Worm (Caenorhabditis elegans) whole organism, early embryonic: ENCODE measurements around the gene E02A10.4.

Experiments used
- B0310.2 ChIP-seq: sonication (generic microtip); optimal IDR thresholded peaks from 2 replicates; lab custom pipeline; 2016; ENCODE audit warnings: mild to moderate bottlenecking, missing genetic modification characterization, missing compliant biosample characterization
- F13C5.2 ChIP-seq: sonication (generic microtip); optimal IDR thresholded peaks from 2 replicates; lab custom pipeline; 2017; ENCODE audit warnings: mild to moderate bottlenecking, missing genetic modification characterization, inconsistent platforms, missing compliant biosample characterization
- aly-1 ChIP-seq: sonication (generic microtip); optimal IDR thresholded peaks from 2 replicates; lab custom pipeline; 2016; ENCODE audit warnings: missing genetic modification characterization, missing compliant biosample characterization
- ama-1 ChIP-seq: fragments of 150-350 bp; optimal IDR thresholded peaks from 2 replicates; lab custom pipeline; 2014
- ceh-13 ChIP-seq: fragments of 200-800 bp; sonication (Bioruptor generic); optimal IDR thresholded peaks from 2 replicates; lab custom pipeline; 2018; ENCODE audit warnings: mild to moderate bottlenecking, missing genetic modification characterization, missing compliant biosample characterization
- ceh-36 ChIP-seq: sonication (generic microtip); optimal IDR thresholded peaks from 2 replicates; lab custom pipeline; 2016; ENCODE audit warnings: missing genetic modification characterization, inconsistent platforms, missing compliant biosample characterization
- ets-7 ChIP-seq: sonication (generic microtip); optimal IDR thresholded peaks from 2 replicates; lab custom pipeline; 2016; ENCODE audit warnings: missing genotype, missing genetic modification characterization, missing compliant biosample characterization
- flt-1 ChIP-seq: fragments of 200-800 bp; sonication (Bioruptor generic); IDR thresholded peaks from 2 replicates; pipeline ENCODE4 v1.3.6; 2022; ENCODE audit warnings: missing genetic modification characterization, missing compliant biosample characterization
- hmbx-1 ChIP-seq: sonication (generic microtip); optimal IDR thresholded peaks from 2 replicates; lab custom pipeline; 2016; ENCODE audit warnings: mild to moderate bottlenecking, missing genetic modification characterization, missing compliant biosample characterization
- hmg-4 ChIP-seq: fragments of 200-800 bp; sonication (Bioruptor generic); optimal IDR thresholded peaks from 2 replicates; lab custom pipeline; 2018; ENCODE audit warnings: mild to moderate bottlenecking, missing genetic modification characterization, missing compliant biosample characterization
- hnd-1 ChIP-seq: sonication (generic microtip); optimal IDR thresholded peaks from 2 replicates; lab custom pipeline; 2016; ENCODE audit warnings: missing genetic modification characterization, missing compliant biosample characterization
- pes-1 ChIP-seq: fragments of 200-800 bp; sonication (Bioruptor generic); IDR thresholded peaks from 2 replicates; pipeline ENCODE4 v1.3.6; 2022; ENCODE audit warnings: missing genetic modification reagents, missing genetic modification characterization, missing compliant biosample characterization
- scrt-1 ChIP-seq: fragments of 200-800 bp; sonication (Bioruptor generic); IDR thresholded peaks from 2 replicates; pipeline ENCODE4 v1.3.6; 2022; ENCODE audit warnings: missing genetic modification characterization, missing compliant biosample characterization
- sea-1 ChIP-seq: fragments of 200-800 bp; sonication (Bioruptor generic); conservative IDR thresholded peaks from 2 replicates; pipeline ENCODE4 v1.3.6; 2022; ENCODE audit warnings: missing genetic modification characterization, missing compliant biosample characterization
- tbx-11 ChIP-seq: fragments of 200-800 bp; sonication (Bioruptor generic); IDR thresholded peaks from 2 replicates; pipeline ENCODE4 v1.3.6; 2022; ENCODE audit warnings: missing genetic modification characterization, missing compliant biosample characterization
- tbx-37 ChIP-seq: fragments of 200-800 bp; sonication (Bioruptor generic); conservative IDR thresholded peaks from 2 replicates; pipeline ENCODE4 v1.3.6; 2022; ENCODE audit warnings: missing genetic modification reagents, missing genetic modification characterization, missing compliant biosample characterization
- tra-4 ChIP-seq: sonication (generic microtip); optimal IDR thresholded peaks from 2 replicates; lab custom pipeline; 2017; ENCODE audit warnings: missing genetic modification characterization, missing compliant biosample characterization

Gene E02A10.4

DNA sequence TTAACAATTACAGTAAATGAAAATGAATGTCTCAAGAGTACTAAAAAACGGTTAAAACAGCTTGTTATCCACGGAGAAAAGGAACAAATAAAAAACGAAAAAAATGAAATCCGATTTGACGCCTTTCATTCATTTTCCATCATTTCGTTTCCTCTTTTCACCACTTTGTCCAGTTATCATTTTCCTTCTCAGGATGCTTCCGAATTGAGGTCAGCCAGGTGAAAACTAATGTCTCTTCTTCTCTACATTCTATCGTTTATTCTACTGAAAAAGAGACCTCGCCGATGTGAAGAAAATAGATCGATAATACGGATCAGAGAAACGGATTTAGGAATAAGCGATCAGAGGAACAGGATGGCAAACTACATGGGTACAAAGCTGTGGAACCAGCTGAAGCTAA is 41.6 kb downstream of the E02A10.4 start:
- no peak for TF ChIP-seq hmg-4
- no peak for TF ChIP-seq tbx-37 (GFP tag; lab: Robert Waterston, UW)
- TF ChIP-seq scrt-1 (GFP tag; lab: Robert Waterston, UW), result no peak
- TF ChIP-seq sea-1, result no peak
- no peak for TF ChIP-seq pes-1
- no peak for TF ChIP-seq ceh-36 (tag; lab: Kevin White, UChicago)
- no peak for TF ChIP-seq ets-7 (tag; lab: Kevin White, UChicago)

DNA sequence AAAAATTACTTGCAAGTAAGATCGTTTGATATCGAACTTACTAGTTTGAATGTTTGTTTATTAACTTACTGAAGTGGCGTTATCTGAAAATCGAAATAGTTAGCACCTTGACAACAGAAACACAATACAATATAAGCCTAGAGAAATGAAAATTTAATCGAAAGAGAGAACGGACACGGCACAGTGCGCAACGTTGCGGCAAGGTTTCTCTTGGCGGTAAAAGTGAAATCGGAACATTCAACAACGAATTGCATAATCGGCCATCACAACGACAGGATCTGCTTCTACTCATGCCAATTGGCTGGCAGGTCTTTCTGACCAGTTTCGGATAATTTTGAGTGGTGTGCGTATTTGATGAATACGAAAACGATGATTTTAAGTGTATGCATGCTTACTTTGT is 42.2 kb downstream of the E02A10.4 start, which contains the start of gene dyf-4:
Gene dyf-4, minus strand, starts transcription at position 213 of the 400 bp plus-strand sequence.
- no peak for TF ChIP-seq tra-4 (tag; lab: Kevin White, UChicago)
- no peak for TF ChIP-seq pes-1
- no peak for TF ChIP-seq sea-1
- no peak for TF ChIP-seq ets-7 (tag; lab: Kevin White, UChicago)
- TF ChIP-seq flt-1 (GFP tag; lab: Robert Waterston, UW), result no peak
- no peak for TF ChIP-seq ceh-36 (tag; lab: Kevin White, UChicago)
- no peak for TF ChIP-seq tbx-11
- TF ChIP-seq tbx-37 (GFP tag; lab: Robert Waterston, UW), result no peak
- no peak for TF ChIP-seq ceh-13
- TF ChIP-seq F13C5.2 (tag; lab: Kevin White, UChicago), result no peak
- no peak for TF ChIP-seq ama-1
- no peak for TF ChIP-seq scrt-1 (GFP tag; lab: Robert Waterston, UW)
- no peak for TF ChIP-seq hmbx-1 (tag; lab: Kevin White, UChicago)
- TF ChIP-seq aly-1 (tag; lab: Kevin White, UChicago), result no peak
- TF ChIP-seq hmg-4, result no peak
- TF ChIP-seq hnd-1 (tag; lab: Kevin White, UChicago), result no peak
- TF ChIP-seq B0310.2 (tag; lab: Kevin White, UChicago), result no peak

DNA sequence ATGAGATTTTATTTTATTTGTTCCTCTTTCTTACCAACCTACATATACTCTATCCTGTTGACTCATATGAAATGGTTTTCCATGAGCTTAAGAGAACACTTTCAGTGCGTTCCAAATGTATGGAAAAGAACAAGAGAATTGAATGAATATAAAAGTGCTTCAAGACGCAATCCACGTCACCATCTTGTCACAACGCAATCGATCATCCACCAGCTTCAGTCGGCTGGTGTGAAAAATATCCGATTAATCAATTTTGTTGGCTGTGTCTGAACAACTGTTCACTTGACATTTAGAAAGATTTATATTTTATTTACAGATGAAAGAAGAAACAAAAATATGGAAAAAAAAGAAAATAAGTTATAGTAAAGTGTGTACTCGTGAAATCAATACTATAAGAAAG is 44.4 kb downstream of the E02A10.4 start:
- no peak for TF ChIP-seq ama-1
- TF ChIP-seq tbx-11, result no peak
- no peak for TF ChIP-seq hnd-1 (tag; lab: Kevin White, UChicago)
- TF ChIP-seq scrt-1 (GFP tag; lab: Robert Waterston, UW), result no peak
- no peak for TF ChIP-seq hmbx-1 (tag; lab: Kevin White, UChicago)
- no peak for TF ChIP-seq B0310.2 (tag; lab: Kevin White, UChicago)
- no peak for TF ChIP-seq ceh-36 (tag; lab: Kevin White, UChicago)
- TF ChIP-seq pes-1, result no peak
- TF ChIP-seq ceh-13, result no peak
- TF ChIP-seq ets-7 (tag; lab: Kevin White, UChicago), result no peak
- TF ChIP-seq flt-1 (GFP tag; lab: Robert Waterston, UW), result no peak
- TF ChIP-seq sea-1, result no peak
- no peak for TF ChIP-seq tra-4 (tag; lab: Kevin White, UChicago)
- no peak for TF ChIP-seq F13C5.2 (tag; lab: Kevin White, UChicago)
- TF ChIP-seq hmg-4, result no peak
- no peak for TF ChIP-seq tbx-37 (GFP tag; lab: Robert Waterston, UW)
- TF ChIP-seq aly-1 (tag; lab: Kevin White, UChicago), result no peak

DNA sequence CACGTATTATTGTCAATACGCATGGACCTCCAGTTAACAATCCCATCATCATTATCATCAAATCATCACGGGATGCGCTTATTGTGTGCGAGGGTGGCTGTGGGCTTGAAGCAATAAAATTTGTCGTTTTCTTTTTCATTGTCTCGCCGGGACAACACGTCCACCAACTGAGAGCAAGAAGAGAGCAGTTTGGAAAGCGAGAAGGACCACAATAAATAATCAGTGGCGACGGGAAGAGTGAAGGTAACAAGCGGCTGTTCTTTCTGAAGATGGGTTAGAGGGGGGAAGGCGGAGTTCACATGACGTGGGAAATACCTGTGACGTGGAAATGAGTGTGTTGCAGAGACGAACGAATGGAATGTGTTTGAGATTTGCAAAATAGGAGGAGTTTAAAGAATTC is 49.0 kb downstream of the E02A10.4 start:
- TF ChIP-seq ceh-36 (tag; lab: Kevin White, UChicago) (no peak), aly-1 (tag; lab: Kevin White, UChicago) (no peak), tra-4 (tag; lab: Kevin White, UChicago) (no peak), sea-1 (no peak), flt-1 (GFP tag; lab: Robert Waterston, UW) (no peak), tbx-11 (no peak), ets-7 (tag; lab: Kevin White, UChicago) (no peak), hmg-4 (no peak), hnd-1 (tag; lab: Kevin White, UChicago) (no peak), tbx-37 (GFP tag; lab: Robert Waterston, UW) (no peak), ama-1 (no peak)

DNA sequence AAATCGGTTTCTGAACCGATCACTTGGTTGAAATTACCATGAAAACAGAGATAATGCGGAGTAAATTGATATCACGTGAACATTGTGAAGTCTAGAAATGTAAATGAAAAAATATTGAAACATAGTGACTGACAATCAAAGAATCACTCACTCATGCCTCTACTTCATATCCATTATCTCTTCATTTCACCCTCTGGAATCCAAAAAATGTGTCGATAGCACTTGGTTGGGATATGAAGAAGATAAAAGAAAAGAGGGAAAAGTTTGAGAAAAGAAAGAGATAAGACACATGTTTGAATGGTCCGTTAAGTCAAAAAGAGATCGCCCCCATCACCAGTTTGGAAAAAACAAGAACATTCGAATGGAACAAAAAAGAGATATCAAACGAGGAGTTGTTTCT is 50.0 kb downstream of the E02A10.4 start:
- TF ChIP-seq ceh-13, result no peak
- no peak for TF ChIP-seq tbx-11
- TF ChIP-seq F13C5.2 (tag; lab: Kevin White, UChicago), result no peak
- no peak for TF ChIP-seq tbx-37 (GFP tag; lab: Robert Waterston, UW)
- TF ChIP-seq B0310.2 (tag; lab: Kevin White, UChicago), result no peak
- no peak for TF ChIP-seq pes-1
- no peak for TF ChIP-seq scrt-1 (GFP tag; lab: Robert Waterston, UW)
- no peak for TF ChIP-seq hnd-1 (tag; lab: Kevin White, UChicago)
- no peak for TF ChIP-seq flt-1 (GFP tag; lab: Robert Waterston, UW)
- TF ChIP-seq sea-1, result no peak
- no peak for TF ChIP-seq ets-7 (tag; lab: Kevin White, UChicago)
- no peak for TF ChIP-seq aly-1 (tag; lab: Kevin White, UChicago)
- TF ChIP-seq ama-1, result no peak
- TF ChIP-seq hmbx-1 (tag; lab: Kevin White, UChicago), result no peak
- TF ChIP-seq tra-4 (tag; lab: Kevin White, UChicago), result no peak
- TF ChIP-seq ceh-36 (tag; lab: Kevin White, UChicago), result no peak
- no peak for TF ChIP-seq hmg-4

DNA sequence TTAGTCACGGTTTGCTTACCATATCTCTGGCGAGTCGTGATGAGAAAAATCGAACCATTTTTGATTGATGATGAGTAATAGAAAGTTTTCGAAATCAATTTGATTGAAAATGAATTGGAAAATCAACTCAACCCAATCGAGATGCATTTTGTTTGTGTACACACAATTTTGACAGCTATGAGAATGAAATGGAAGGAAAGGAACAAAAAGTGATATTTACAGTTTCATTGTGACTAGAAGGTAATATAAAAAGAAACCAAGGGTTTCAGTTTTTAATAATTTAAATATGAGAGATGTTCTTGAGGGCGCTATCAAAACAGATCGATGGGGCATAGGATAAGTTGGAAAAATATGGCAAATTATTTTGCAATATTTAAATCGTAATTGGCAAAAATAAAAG is 50.6 kb downstream of the E02A10.4 start, which contains the start of gene cal-1:
Gene cal-1, minus strand, starts transcription at position 101 of the 400 bp plus-strand sequence.
- TF ChIP-seq sea-1 (no peak), tbx-37 (GFP tag; lab: Robert Waterston, UW) (no peak), F13C5.2 (tag; lab: Kevin White, UChicago) (no peak), hmg-4 (no peak), aly-1 (tag; lab: Kevin White, UChicago) (no peak), scrt-1 (GFP tag; lab: Robert Waterston, UW) (no peak), B0310.2 (tag; lab: Kevin White, UChicago) (no peak), hnd-1 (tag; lab: Kevin White, UChicago) (no peak), pes-1 (no peak), tbx-11 (no peak), ceh-13 (no peak), hmbx-1 (tag; lab: Kevin White, UChicago) (no peak)
